Worm (Caenorhabditis elegans) whole organism, L4 larva: ENCODE results near the gene mtp-18.

Experiments
- F26F4.8 ChIP-seq: fragments of 200-800 bp; sonication (Bioruptor generic); conservative IDR thresholded peaks from 2 replicates; pipeline ENCODE4 v1.3.6; 2022; ENCODE audit warnings: missing genetic modification characterization, missing compliant biosample characterization
- F37D6.2 ChIP-seq: sonication (generic microtip); optimal IDR thresholded peaks from 2 replicates; lab custom pipeline; 2016; ENCODE audit warnings: mild to moderate bottlenecking, missing genetic modification characterization, missing compliant biosample characterization
- R02D3.7 ChIP-seq: fragments of 150-350 bp; sonication (generic microtip); optimal IDR thresholded peaks from 3 replicates; lab custom pipeline; 2014; ENCODE audit warnings: missing biosample characterization, missing genetic modification characterization
- T20F7.1 ChIP-seq: fragments of 200-800 bp; sonication (Bioruptor generic); optimal IDR thresholded peaks from 2 replicates; lab custom pipeline; 2018; ENCODE audit warnings: mild to moderate bottlenecking, missing genetic modification characterization, missing compliant biosample characterization
- Y105C5A.15 ChIP-seq: fragments of 200-800 bp; sonication (Bioruptor generic); IDR thresholded peaks from 2 replicates; pipeline ENCODE4 v1.3.6; 2022; ENCODE audit warnings: missing genetic modification characterization, missing compliant biosample characterization
- aha-1 ChIP-seq: fragments of 150-350 bp; peaks from one replicate; lab custom pipeline; 2014; ENCODE audit warnings: missing biosample characterization, missing genetic modification characterization
- arid-1 ChIP-seq: fragments of 200-800 bp; sonication (Bioruptor generic); conservative IDR thresholded peaks from 2 replicates; pipeline ENCODE4 v1.3.6; 2022; ENCODE audit warnings: missing genetic modification reagents, missing genetic modification characterization, missing compliant biosample characterization
- ceh-20 ChIP-seq: fragments of 200-800 bp; sonication (Bioruptor generic); IDR thresholded peaks from 2 replicates; pipeline ENCODE4 v1.3.6; 2022; ENCODE audit warnings: missing genetic modification reagents, missing genetic modification characterization, missing compliant biosample characterization
- ceh-62 ChIP-seq: sonication (generic microtip); optimal IDR thresholded peaks from 2 replicates; lab custom pipeline; 2017; ENCODE audit warnings: missing biosample characterization, missing genetic modification characterization
- ceh-82 ChIP-seq: sonication (generic microtip); optimal IDR thresholded peaks from 2 replicates; lab custom pipeline; 2017; ENCODE audit warnings: missing biosample characterization, missing genetic modification characterization
- daf-16 ChIP-seq, 3 experiments: sonication (generic microtip); optimal IDR thresholded peaks; 2 replicates each; lab custom pipeline; 2016 to 2017; ENCODE audit warnings: missing genetic modification characterization in 3 of 3, missing genetic modification reagents in 3 of 3, mild to moderate bottlenecking in 2 of 3, missing compliant biosample characterization in 2 of 3, missing biosample characterization in 1 of 3, moderate library complexity in 1 of 3
- daf-8 ChIP-seq: fragments of 200-800 bp; sonication (Bioruptor generic); IDR thresholded peaks from 2 replicates; pipeline ENCODE4 v1.3.6; 2022; ENCODE audit warnings: missing genetic modification characterization, missing compliant biosample characterization
- dmd-6 ChIP-seq: fragments of 200-800 bp; sonication (Bioruptor generic); IDR thresholded peaks from 2 replicates; pipeline ENCODE4 v1.3.6; 2022; ENCODE audit warnings: missing genetic modification reagents, missing genetic modification characterization, missing compliant biosample characterization
- dmd-9 ChIP-seq: fragments of 200-800 bp; sonication (Bioruptor generic); IDR thresholded peaks from 2 replicates; pipeline ENCODE4 v1.3.6; 2022; ENCODE audit warnings: missing genetic modification reagents, missing genetic modification characterization, missing compliant biosample characterization
- dpl-1 ChIP-seq: fragments of 150-350 bp; optimal IDR thresholded peaks from 2 replicates; lab custom pipeline; 2014; ENCODE audit warnings: missing biosample characterization, missing genetic modification reagents, missing genetic modification characterization
- dve-1 ChIP-seq: sonication (generic microtip); optimal IDR thresholded peaks from 2 replicates; lab custom pipeline; 2017; ENCODE audit warnings: antibody characterized with exemption, mild to moderate bottlenecking, missing genetic modification characterization, missing compliant biosample characterization; ENCODE audit not compliant: insufficient read depth
- egl-27 ChIP-seq: sonication (generic microtip); optimal IDR thresholded peaks from 3 replicates; lab custom pipeline; 2017; ENCODE audit warnings: missing biosample characterization, missing genetic modification reagents, missing genetic modification characterization
- gei-8 ChIP-seq: fragments of 200-800 bp; sonication (Bioruptor generic); optimal IDR thresholded peaks from 2 replicates; lab custom pipeline; 2018; ENCODE audit warnings: mild to moderate bottlenecking, missing genetic modification characterization, missing compliant biosample characterization
- hif-1 ChIP-seq, 2 experiments: sonication (generic microtip); optimal IDR thresholded peaks; 2 replicates each; lab custom pipeline; 2016 to 2017; ENCODE audit warnings: missing compliant biosample characterization in 2 of 2, missing genetic modification characterization in 2 of 2, missing genetic modification reagents in 2 of 2, missing genotype in 2 of 2, mild to moderate bottlenecking in 1 of 2
- hlh-11 ChIP-seq: fragments of 200-800 bp; sonication (Bioruptor generic); optimal IDR thresholded peaks from 2 replicates; lab custom pipeline; 2018; ENCODE audit warnings: mild to moderate bottlenecking, missing genetic modification characterization, missing compliant biosample characterization
- hlh-30 ChIP-seq: sonication (generic microtip); optimal IDR thresholded peaks from 2 replicates; lab custom pipeline; 2017; ENCODE audit warnings: antibody characterized with exemption, mild to moderate bottlenecking, missing genetic modification characterization, missing compliant biosample characterization; ENCODE audit not compliant: insufficient read depth
- hmg-1.1 ChIP-seq: fragments of 200-800 bp; sonication (Bioruptor generic); IDR thresholded peaks from 2 replicates; pipeline ENCODE4 v1.3.6; 2022; ENCODE audit warnings: missing genetic modification reagents, missing genetic modification characterization, missing compliant biosample characterization
- jun-1 ChIP-seq: fragments of 150-350 bp; optimal IDR thresholded peaks from 2 replicates; lab custom pipeline; 2014; ENCODE audit warnings: missing biosample characterization, missing genetic modification reagents, missing genetic modification characterization
- lin-15B ChIP-seq: fragments of 150-350 bp; sonication (generic microtip); optimal IDR thresholded peaks from 3 replicates; lab custom pipeline; 2014; ENCODE audit warnings: missing biosample characterization, missing genetic modification characterization
- lsy-2 ChIP-seq, 2 experiments: fragments of 150-350 bp in 1 of 2; sonication (generic microtip) in 1 of 2; optimal IDR thresholded peaks; 2 replicates each; lab custom pipeline; 2014 to 2017; ENCODE audit warnings: missing biosample characterization in 2 of 2, missing genetic modification characterization in 2 of 2
- mdl-1 ChIP-seq, 2 experiments: fragments of 150-350 bp in 1 of 2; sonication (generic microtip) in 1 of 2; optimal IDR thresholded peaks; 2 replicates each; lab custom pipeline; 2014 to 2017; ENCODE audit warnings: missing biosample characterization in 2 of 2, missing genetic modification characterization in 2 of 2
- mep-1 ChIP-seq: fragments of 150-350 bp; sonication (generic microtip); optimal IDR thresholded peaks from 3 replicates; lab custom pipeline; 2014; ENCODE audit warnings: missing biosample characterization, missing genetic modification characterization
- mxl-2 ChIP-seq: fragments of 200-800 bp; sonication (Bioruptor generic); conservative IDR thresholded peaks from 2 replicates; pipeline ENCODE4 v1.3.6; 2022; ENCODE audit warnings: missing genetic modification reagents, missing genetic modification characterization, missing compliant biosample characterization
- mxl-3 ChIP-seq: fragments of 200-800 bp; sonication (Bioruptor generic); optimal IDR thresholded peaks from 2 replicates; lab custom pipeline; 2018; ENCODE audit warnings: mild to moderate bottlenecking, missing genetic modification characterization, missing compliant biosample characterization
- nhr-10 ChIP-seq: fragments of 150-350 bp; optimal IDR thresholded peaks from 2 replicates; lab custom pipeline; 2014; ENCODE audit warnings: missing biosample characterization, missing genetic modification characterization
- nhr-111 ChIP-seq: fragments of 200-800 bp; sonication (Bioruptor generic); optimal IDR thresholded peaks from 2 replicates; lab custom pipeline; 2018; ENCODE audit warnings: mild to moderate bottlenecking, missing genetic modification characterization, missing compliant biosample characterization
- nhr-25 ChIP-seq: sonication (generic microtip); optimal IDR thresholded peaks from 2 replicates; lab custom pipeline; 2017; ENCODE audit warnings: missing genetic modification characterization, mild to moderate bottlenecking, missing compliant biosample characterization, antibody characterized with exemption, moderate library complexity, borderline replicate concordance; ENCODE audit not compliant: insufficient read depth
- nhr-28 ChIP-seq: fragments of 150-350 bp; optimal IDR thresholded peaks from 2 replicates; lab custom pipeline; 2014; ENCODE audit warnings: missing biosample characterization, missing genetic modification characterization
- nhr-48 ChIP-seq: sonication (generic microtip); optimal IDR thresholded peaks from 2 replicates; lab custom pipeline; 2016; ENCODE audit warnings: mild to moderate bottlenecking, missing genetic modification characterization, missing compliant biosample characterization
- nhr-77 ChIP-seq: fragments of 150-350 bp; optimal IDR thresholded peaks from 2 replicates; lab custom pipeline; 2014; ENCODE audit warnings: missing biosample characterization, missing genetic modification characterization
- pqm-1 ChIP-seq: sonication (generic microtip); optimal IDR thresholded peaks from 2 replicates; lab custom pipeline; 2017; ENCODE audit warnings: missing biosample characterization, missing genetic modification characterization
- snpc-4 ChIP-seq: fragments of 150-350 bp; optimal IDR thresholded peaks from 2 replicates; lab custom pipeline; 2014; ENCODE audit warnings: missing biosample characterization, missing genetic modification characterization
- unc-130 ChIP-seq: sonication (generic microtip); optimal IDR thresholded peaks from 2 replicates; lab custom pipeline; 2016; ENCODE audit warnings: missing genetic modification reagents, missing genetic modification characterization, missing compliant biosample characterization
- zip-2 ChIP-seq: fragments of 150-350 bp; optimal IDR thresholded peaks from 2 replicates; lab custom pipeline; 2014; ENCODE audit warnings: missing biosample characterization, missing genetic modification characterization

Gene mtp-18

ce11 chrX:6245499-6245898 lies 39.3 kb upstream of the mtp-18 start (continued):
- TF ChIP-seq ceh-62, result no peak

ce11 chrX:6240640-6241033 lies 34.4 kb upstream of the mtp-18 start, which contains the start of gene got-2.2:
TSS of gene got-2.2 (plus strand) at chrX:6240983.
- TF ChIP-seq mxl-2 (GFP tag; lab: Robert Waterston, UW) (no peak), hlh-11 (tag; lab: Kevin White, UChicago) (peak; percentile 13), nhr-10 (tag; lab: Kevin White, UChicago) (peak; percentile 24), hlh-30 (tag; lab: Kevin White, UChicago) (peak; percentile 42), unc-130 (no peak), daf-16 (GFP tag; optimal IDR thresholded peaks at IDR 0.05; lab: Kevin White, UChicago) (no peak), daf-16 (tag; optimal IDR thresholded peaks at IDR 0.05; lab: Kevin White, UChicago) (peak; percentile 54), nhr-28 (tag; lab: Kevin White, UChicago) (peak; percentile 66), nhr-77 (tag; lab: Kevin White, UChicago) (peak; percentile 21), mdl-1 (tag; optimal IDR thresholded peaks at IDR 0.05; lab: Kevin White, UChicago) (peak in 1 of 2 experiments; percentile 44), dve-1 (peak; percentile 63), aha-1 (tag; lab: Kevin White, UChicago) (peak; percentile 65), zip-2 (tag; lab: Kevin White, UChicago) (no peak), nhr-25 (tag; lab: Kevin White, UChicago) (no peak), dpl-1 (no peak), egl-27 (no peak)

- TF ChIP-seq lsy-2 (tag; optimal IDR thresholded peaks at IDR 0.05; lab: Kevin White, UChicago), result peak in 1 of 2 experiments; percentile 19
- peak; percentile 10 for TF ChIP-seq F37D6.2
- TF ChIP-seq hif-1 (tag; optimal IDR thresholded peaks at IDR 0.05; lab: Kevin White, UChicago), result peak in 1 of 2 experiments; percentile 53
- TF ChIP-seq daf-16 (GFP tag; optimal IDR thresholded peaks at IDR 0.05; lab: Kevin White, UChicago), result peak in 1 of 2 experiments; percentile 67
- no peak for TF ChIP-seq daf-16 (tag; optimal IDR thresholded peaks at IDR 0.05; lab: Kevin White, UChicago)
- peak; percentile 2 for TF ChIP-seq aha-1 (tag; lab: Kevin White, UChicago)
- TF ChIP-seq T20F7.1 (GFP tag; lab: Kevin White, UChicago), result no peak
- TF ChIP-seq dmd-9 (GFP tag; lab: Robert Waterston, UW), result no peak
- no peak for TF ChIP-seq R02D3.7
- no peak for TF ChIP-seq ceh-20
- no peak for TF ChIP-seq gei-8 (GFP tag; lab: Kevin White, UChicago)
- TF ChIP-seq dmd-6 (GFP tag; lab: Robert Waterston, UW), result peak; percentile 6; the same call in 1 of the 2 replicates
- no peak for TF ChIP-seq ceh-82 (tag; lab: Kevin White, UChicago)
- TF ChIP-seq nhr-48, result no peak
- peak; percentile 51 for TF ChIP-seq hlh-11 (tag; lab: Kevin White, UChicago)
- TF ChIP-seq mxl-3 (GFP tag; lab: Kevin White, UChicago), result peak; percentile 96
- TF ChIP-seq snpc-4 (tag; lab: Kevin White, UChicago), result no peak
- no peak for TF ChIP-seq lin-15B (tag; lab: Kevin White, UChicago)
- TF ChIP-seq arid-1 (GFP tag; lab: Robert Waterston, UW), result no peak
- TF ChIP-seq nhr-111 (GFP tag; lab: Kevin White, UChicago), result no peak
- peak in 1 of 2 experiments; percentile 56 for TF ChIP-seq mdl-1 (tag; optimal IDR thresholded peaks at IDR 0.05; lab: Kevin White, UChicago)
- no peak for TF ChIP-seq Y105C5A.15
- TF ChIP-seq mep-1 (tag; lab: Kevin White, UChicago), result peak; percentile 3
- no peak for TF ChIP-seq jun-1 (tag; lab: Kevin White, UChicago)
- no peak for TF ChIP-seq pqm-1 (tag; lab: Kevin White, UChicago)
- TF ChIP-seq F26F4.8, result no peak
- no peak for TF ChIP-seq daf-8
- TF ChIP-seq hmg-1.1 (GFP tag; lab: Robert Waterston, UW), result peak; percentile 53; the same call in 1 of the 2 replicates
These were observed 33.9 kb upstream of the mtp-18 start for ce11 chrX:6239927-6240639.
